Worm (Caenorhabditis elegans): Measurements from ENCODE around the gene ZC395.5.

The ZC395.5 gene

DNA sequence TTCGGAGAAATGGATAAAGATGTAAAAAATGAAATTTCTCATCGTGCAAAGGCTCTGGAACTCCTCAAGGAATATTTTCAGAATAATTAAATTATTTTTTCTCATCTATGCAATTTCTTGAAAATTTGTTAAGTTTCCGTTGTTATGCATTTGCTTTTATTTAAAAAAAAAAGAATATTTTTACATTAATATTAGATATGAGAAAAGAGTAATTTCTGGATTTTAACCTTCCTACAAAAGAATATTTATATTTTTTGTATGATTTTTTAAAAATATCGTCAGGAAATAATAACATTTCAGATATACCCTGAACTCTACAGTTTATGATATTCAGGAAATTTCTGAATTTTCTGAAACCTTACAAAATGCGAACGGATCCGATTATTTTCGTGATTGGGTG, 2.8 kb upstream of the ZC395.5 start, which contains the start of gene gro-1:
TSS of gene gro-1 (plus strand) at position 301 of the 400 bp plus-strand sequence.
- TF ChIP-seq syd-9 (tag; optimal IDR thresholded peaks at IDR 0.05) (no peak), sdc-2 (tag; optimal IDR thresholded peaks at IDR 0.05) (no peak), elt-2 (tag; optimal IDR thresholded peaks at IDR 0.05) (no peak), dmd-4 (tag; optimal IDR thresholded peaks at IDR 0.05; ENCODE audit: borderline replicate concordance) (no peak), ceh-6 (GFP tag; optimal IDR thresholded peaks at IDR 0.05) (no peak), ama-1 (optimal IDR thresholded peaks at IDR 0.05) (no peak), pha-2 (tag; optimal IDR thresholded peaks at IDR 0.05) (no peak), C08G9.2 (tag; optimal IDR thresholded peaks at IDR 0.05) (no peak)

DNA sequence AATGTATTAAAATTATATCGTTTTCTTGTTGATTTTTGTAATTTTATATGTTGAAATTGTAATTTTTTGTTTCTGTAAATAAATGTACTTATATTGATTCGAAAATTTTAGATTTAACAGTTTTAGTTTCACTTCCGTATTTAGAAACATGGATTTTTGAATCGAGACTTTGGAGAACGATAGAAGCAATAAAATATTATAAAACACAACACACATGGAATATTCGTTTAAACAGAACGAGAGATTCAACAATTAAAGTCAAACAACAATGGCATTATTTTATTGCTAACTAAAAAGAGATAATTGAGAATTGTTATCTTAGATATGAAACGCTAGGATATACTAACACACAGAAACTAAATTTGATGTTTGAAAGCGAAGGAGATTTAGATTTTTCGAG, 838 bp downstream of the ZC395.5 start:
- TF ChIP-seq zip-5 (tag; optimal IDR thresholded peaks at IDR 0.05) (no peak), madf-2 (tag; optimal IDR thresholded peaks at IDR 0.05) (no peak), ceh-45 (GFP tag; IDR thresholded peaks at IDR 0.05) (no peak)

DNA sequence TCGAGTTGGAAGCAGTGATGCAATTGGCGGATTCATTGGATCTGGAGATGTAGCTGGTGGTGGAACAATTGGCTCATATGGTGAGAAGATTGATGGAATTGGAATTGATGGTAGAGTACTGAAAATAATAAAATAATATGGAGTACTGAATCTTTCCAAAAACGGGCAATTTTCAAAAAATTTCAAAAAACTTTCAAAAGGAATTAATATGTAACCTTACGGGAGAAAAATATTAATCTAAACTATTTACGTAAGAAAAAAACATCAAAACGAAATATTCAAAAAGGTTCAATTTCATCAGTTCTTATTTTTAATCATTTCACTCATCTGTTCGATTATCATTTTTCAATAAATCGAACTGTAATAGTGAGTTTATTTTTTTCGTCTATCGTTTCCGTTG, 2.2 kb downstream of the ZC395.5 start, which contains the start of gene ZC395.4:
TSS of gene ZC395.4 (plus strand) at position 301 of the 400 bp plus-strand sequence.
- TF ChIP-seq ceh-6 (GFP tag; optimal IDR thresholded peaks at IDR 0.05) = no peak
- TF ChIP-seq hlh-15 (tag; optimal IDR thresholded peaks at IDR 0.05) = no peak
- TF ChIP-seq lim-6 (tag; optimal IDR thresholded peaks at IDR 0.05) = no peak
- TF ChIP-seq pha-2 (tag; optimal IDR thresholded peaks at IDR 0.05) = no peak
- TF ChIP-seq syd-9 (tag; optimal IDR thresholded peaks at IDR 0.05) = no peak
- no peak for TF ChIP-seq nfya-1 (tag; optimal IDR thresholded peaks at IDR 0.05)
- no peak for TF ChIP-seq ama-1 (optimal IDR thresholded peaks at IDR 0.05)
- no peak for TF ChIP-seq hlh-30 (tag; optimal IDR thresholded peaks at IDR 0.05; ENCODE audit: insufficient read depth)
- no peak for TF ChIP-seq K02D7.2 (tag; optimal IDR thresholded peaks at IDR 0.05)
- no peak for TF ChIP-seq pros-1 (tag; optimal IDR thresholded peaks at IDR 0.05)
- TF ChIP-seq fkh-10 (GFP tag; optimal IDR thresholded peaks at IDR 0.05) = no peak
- TF ChIP-seq ceh-34 (tag; optimal IDR thresholded peaks at IDR 0.05) = no peak
- TF ChIP-seq hlh-6 (tag; optimal IDR thresholded peaks at IDR 0.05) = no peak
- TF ChIP-seq ets-4 (tag; optimal IDR thresholded peaks at IDR 0.05) = no peak
- TF ChIP-seq zip-5 (tag; optimal IDR thresholded peaks at IDR 0.05) = no peak
- no peak for TF ChIP-seq sox-4 (tag; optimal IDR thresholded peaks at IDR 0.05)

DNA sequence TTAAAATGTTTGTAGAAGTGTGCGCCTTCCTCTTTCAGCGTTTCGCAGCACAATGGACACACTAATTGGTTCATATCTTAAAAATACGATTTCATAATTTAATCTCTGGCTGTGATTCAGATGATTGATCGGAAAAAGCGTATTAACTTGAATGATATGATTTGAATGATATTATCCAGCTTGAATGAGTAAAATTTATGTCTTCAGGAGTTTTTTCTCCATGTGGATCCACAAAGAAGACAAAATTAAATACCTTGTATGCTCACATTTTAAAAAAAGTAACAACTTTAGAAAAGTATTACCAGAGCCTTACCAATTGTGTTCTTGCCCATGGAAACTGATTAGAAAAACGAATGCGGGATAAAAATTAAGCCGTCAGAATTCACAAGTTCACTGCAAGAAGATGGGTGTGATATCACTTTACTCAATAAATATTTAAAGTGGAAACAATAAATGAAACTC, 5.8 kb downstream of the ZC395.5 start, which contains the start of gene ztf-8:
TSS of gene ztf-8 (minus strand) at position 76 of the 462 bp plus-strand sequence.
- TF ChIP-seq T23F11.4 (GFP tag; optimal IDR thresholded peaks at IDR 0.05) = no peak
- TF ChIP-seq npax-4 (tag; optimal IDR thresholded peaks at IDR 0.05) = no peak
- no peak for TF ChIP-seq ceh-34 (tag; optimal IDR thresholded peaks at IDR 0.05)
- TF ChIP-seq ceh-9 (tag; optimal IDR thresholded peaks at IDR 0.05) = no peak
- no peak for TF ChIP-seq ets-4 (tag; optimal IDR thresholded peaks at IDR 0.05)
- TF ChIP-seq pros-1 (tag; optimal IDR thresholded peaks at IDR 0.05) = no peak
- TF ChIP-seq fkh-6 (tag; optimal IDR thresholded peaks at IDR 0.05) = no peak
- no peak for TF ChIP-seq C08G9.2 (tag; optimal IDR thresholded peaks at IDR 0.05)

DNA sequence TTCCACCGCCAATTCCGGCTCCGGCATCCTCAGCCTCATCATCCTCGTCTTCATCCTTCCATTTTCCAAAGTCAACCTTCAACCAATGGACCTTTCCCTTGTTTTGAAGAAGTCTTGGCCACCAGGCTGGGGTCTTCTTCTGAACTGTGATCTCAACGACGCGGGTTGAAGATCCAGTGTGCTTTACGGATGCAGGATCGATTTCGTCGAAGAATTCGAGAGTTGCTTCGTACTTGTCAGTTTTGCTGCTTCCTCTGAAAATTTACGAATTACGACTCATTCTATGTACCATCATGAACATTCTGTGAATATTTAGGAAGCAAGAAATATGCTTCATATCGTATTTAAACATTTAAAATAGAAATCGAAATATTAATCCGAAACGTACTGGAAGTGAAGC, 6.6 kb downstream of the ZC395.5 start:
- no peak for TF ChIP-seq hlh-15 (tag; optimal IDR thresholded peaks at IDR 0.05)
- TF ChIP-seq elt-2 (tag; optimal IDR thresholded peaks at IDR 0.05) = no peak
- TF ChIP-seq nfya-1 (tag; optimal IDR thresholded peaks at IDR 0.05) = no peak
- TF ChIP-seq nhr-232 (tag; optimal IDR thresholded peaks at IDR 0.05) = no peak
- TF ChIP-seq ets-4 (tag; optimal IDR thresholded peaks at IDR 0.05) = no peak
- TF ChIP-seq ceh-9 (tag; optimal IDR thresholded peaks at IDR 0.05) = no peak
- TF ChIP-seq gmeb-2 (tag; optimal IDR thresholded peaks at IDR 0.05) = no peak
- no peak for TF ChIP-seq K02D7.2 (tag; optimal IDR thresholded peaks at IDR 0.05)
- TF ChIP-seq ceh-24 (tag; optimal IDR thresholded peaks at IDR 0.05) = no peak
- TF ChIP-seq pag-3 (tag; optimal IDR thresholded peaks at IDR 0.05; ENCODE audit: borderline replicate concordance) = no peak
- TF ChIP-seq unc-86 (tag; optimal IDR thresholded peaks at IDR 0.05) = no peak
- no peak for TF ChIP-seq syd-9 (tag; optimal IDR thresholded peaks at IDR 0.05)
- TF ChIP-seq ama-1 (optimal IDR thresholded peaks at IDR 0.05) = no peak
- TF ChIP-seq sox-4 (tag; optimal IDR thresholded peaks at IDR 0.05) = no peak
- TF ChIP-seq hlh-8 (tag; optimal IDR thresholded peaks at IDR 0.05) = no peak
- TF ChIP-seq F13H6.1 (tag; optimal IDR thresholded peaks at IDR 0.05) = no peak
- TF ChIP-seq odd-2 (tag; optimal IDR thresholded peaks at IDR 0.05) = no peak
- no peak for TF ChIP-seq lin-11 (tag; optimal IDR thresholded peaks at IDR 0.05)
